Fruit fly (Drosophila melanogaster): Measurements from ENCODE around the gene tal-2A.
A peak's percentile ranks its signal among the peaks of the same experiment; 100 is the strongest.

Gene tal-2A

dm6 chr3R:13796071-13796470, 16.8 kb upstream of the tal-2A start (continued):
- TF ChIP-seq CG34224 (GFP tag; IDR thresholded peaks at IDR 0.05; ENCODE audit: partially characterized antibody) (no peak), cwo (GFP tag; optimal IDR thresholded peaks at IDR 0.05) (no peak), Elba2 (GFP tag; optimal IDR thresholded peaks at IDR 0.05) (no peak), CG6791 (GFP tag; IDR thresholded peaks at IDR 0.05; ENCODE audit: partially characterized antibody) (no peak), Ssrp (tag; optimal IDR thresholded peaks at IDR 0.05) (peak; percentile 59), CG10979 (tag; optimal IDR thresholded peaks at IDR 0.05) (peak; percentile 76), Sry-β (GFP tag; optimal IDR thresholded peaks at IDR 0.05) (no peak), stwl (tag; optimal IDR thresholded peaks at IDR 0.05) (no peak), CG13424 (tag; optimal IDR thresholded peaks at IDR 0.05) (peak; percentile 13), CG2202 (tag; optimal IDR thresholded peaks at IDR 0.05) (peak; percentile 8), CG12104 (GFP tag; optimal IDR thresholded peaks at IDR 0.05) (no peak), lola (GFP tag; optimal IDR thresholded peaks at IDR 0.05) (peak in 1 of 3 experiments; percentile 66), Aef1 (GFP tag; IDR thresholded peaks at IDR 0.05) (no peak), chn (GFP tag; optimal IDR thresholded peaks at IDR 0.05) (no peak), grau (tag; optimal IDR thresholded peaks at IDR 0.05) (peak; percentile 41), CG5953 (GFP tag; IDR thresholded peaks at IDR 0.05) (no peak), rib (GFP tag; IDR thresholded peaks at IDR 0.05) (no peak), Hand (GFP tag; optimal IDR thresholded peaks at IDR 0.05) (no peak), vvl (GFP tag; IDR thresholded peaks at IDR 0.05) (no peak), CG15601 (tag; optimal IDR thresholded peaks at IDR 0.05) (peak; percentile 67), fd96Cb (tag; optimal IDR thresholded peaks at IDR 0.05) (peak; percentile 38), CG34422 (GFP tag; IDR thresholded peaks at IDR 0.05) (no peak), esg (GFP tag; conservative IDR thresholded peaks at IDR 0.05) (no peak), chif (GFP tag; optimal IDR thresholded peaks at IDR 0.05) (no peak), gsb-n (tag; optimal IDR thresholded peaks at IDR 0.05) (peak; percentile 29), phol (tag; optimal IDR thresholded peaks at IDR 0.05) (peak; percentile 57), sug (tag; optimal IDR thresholded peaks at IDR 0.05) (no peak), CG12769 (tag; optimal IDR thresholded peaks at IDR 0.05) (no peak), unpg (GFP tag; optimal IDR thresholded peaks at IDR 0.05) (peak; percentile 32), ase (GFP tag; IDR thresholded peaks at IDR 0.05) (no peak), CG6854 (GFP tag; optimal IDR thresholded peaks at IDR 0.05) (no peak), otp (GFP tag; IDR thresholded peaks at IDR 0.05) (no peak), Nf-YC (tag; optimal IDR thresholded peaks at IDR 0.05) (no peak), lov (optimal IDR thresholded peaks at IDR 0.05) (no peak), lov (GFP tag; IDR thresholded peaks at IDR 0.05) (no peak), CkIIα-i1 (GFP tag; IDR thresholded peaks at IDR 0.05) (no peak), Sox100B (GFP tag; optimal IDR thresholded peaks at IDR 0.05) (peak; percentile 33), CG6254 (GFP tag; optimal IDR thresholded peaks at IDR 0.05) (peak; percentile 47), Oli (tag; optimal IDR thresholded peaks at IDR 0.05) (peak; percentile 30), fd3F (GFP tag; optimal IDR thresholded peaks at IDR 0.05) (no peak), dysf (GFP tag; IDR thresholded peaks at IDR 0.05) (no peak), CG14965 (GFP tag; optimal IDR thresholded peaks at IDR 0.05; ENCODE audit: borderline replicate concordance) (no peak), CG7556 (GFP tag; optimal IDR thresholded peaks at IDR 0.05) (peak; percentile 12), nom (GFP tag; optimal IDR thresholded peaks at IDR 0.05) (no peak), Stat92E (GFP tag; optimal IDR thresholded peaks at IDR 0.05) (no peak), CoRest (tag; optimal IDR thresholded peaks at IDR 0.05) (peak; percentile 28), CG4360 (GFP tag; IDR thresholded peaks at IDR 0.05) (no peak), gro (GFP tag; optimal IDR thresholded peaks at IDR 0.05) (no peak), Ada2b (GFP tag; IDR thresholded peaks at IDR 0.05) (no peak), CG17328 (GFP tag; IDR thresholded peaks at IDR 0.05) (peak; percentile 24; the same call in 1 of the 2 replicates)

All from whole organism, embryonic.